Worm (Caenorhabditis elegans) whole organism, L1 larva: ENCODE results near the gene C06A1.7.
A peak's percentile ranks its signal among the peaks of the same experiment; 100 is the strongest.

Experiments used
- Y116A8C.19 ChIP-seq: sonication (generic microtip); optimal IDR thresholded peaks from 2 replicates; lab custom pipeline; 2016; ENCODE audit warnings: missing compliant biosample characterization, missing genetic modification characterization, borderline replicate concordance
- aha-1 ChIP-seq: fragments of 150-350 bp; optimal IDR thresholded peaks from 2 replicates; lab custom pipeline; 2014; ENCODE audit warnings: missing biosample characterization, missing genetic modification characterization
- aly-2 ChIP-seq: fragments of 150-350 bp; optimal IDR thresholded peaks from 2 replicates; lab custom pipeline; 2014; ENCODE audit warnings: missing biosample characterization, missing genetic modification characterization
- ama-1 ChIP-seq: fragments of 150-350 bp; optimal IDR thresholded peaks from 2 replicates; lab custom pipeline; 2014
- blmp-1 ChIP-seq: fragments of 150-350 bp; optimal IDR thresholded peaks from 2 replicates; lab custom pipeline; 2014; ENCODE audit warnings: missing biosample characterization, missing genetic modification characterization
- ceh-63 ChIP-seq: fragments of 200-800 bp; sonication (Bioruptor generic); optimal IDR thresholded peaks from 2 replicates; lab custom pipeline; 2018; ENCODE audit warnings: mild to moderate bottlenecking, missing genetic modification characterization, missing compliant biosample characterization
- ceh-8 ChIP-seq: fragments of 200-800 bp; sonication (Bioruptor generic); optimal IDR thresholded peaks from 2 replicates; lab custom pipeline; 2018; ENCODE audit warnings: mild to moderate bottlenecking, missing genetic modification characterization, moderate library complexity, missing compliant biosample characterization
- ceh-82 ChIP-seq, 3 experiments: fragments of 150-350 bp in 1 of 3; sonication (generic microtip) in 2 of 3; optimal IDR thresholded peaks; 2 replicates each; lab custom pipeline; 2014 to 2017; ENCODE audit warnings: missing biosample characterization in 3 of 3, missing genetic modification characterization in 3 of 3
- ceh-88 ChIP-seq: fragments of 200-800 bp; sonication (Bioruptor generic); IDR thresholded peaks from 2 replicates; pipeline ENCODE4 v1.3.6; 2022; ENCODE audit warnings: missing genetic modification characterization, missing compliant biosample characterization
- ceh-90 ChIP-seq: sonication (generic microtip); optimal IDR thresholded peaks from 2 replicates; lab custom pipeline; 2016; ENCODE audit warnings: missing genetic modification characterization, missing compliant biosample characterization
- efl-1 ChIP-seq, 4 experiments: fragments of 150-350 bp; optimal IDR thresholded peaks in 3 of 4; peaks in 1 of 4; 1 replicate in 1 of 4; 2 replicates in 3 of 4; lab custom pipeline; 2014; ENCODE audit warnings: missing biosample characterization in 2 of 4, missing genetic modification characterization in 2 of 4, missing genetic modification reagents in 2 of 4
- egl-13 ChIP-seq: sonication (generic microtip); optimal IDR thresholded peaks from 2 replicates; lab custom pipeline; 2016; ENCODE audit warnings: missing genotype, missing genetic modification reagents, missing genetic modification characterization, missing compliant biosample characterization
- elt-2 ChIP-seq: sonication (generic microtip); optimal IDR thresholded peaks from 2 replicates; lab custom pipeline; 2016; ENCODE audit warnings: missing genetic modification characterization, mild to moderate bottlenecking, inconsistent platforms, missing compliant biosample characterization, missing genetic modification reagents
- elt-3 ChIP-seq, 6 experiments: fragments of 150-350 bp in 1 of 6; sonication (generic microtip); optimal IDR thresholded peaks; 2 replicates each; lab custom pipeline; 2017 to 2018; ENCODE audit warnings: missing biosample characterization in 6 of 6, missing genetic modification characterization in 6 of 6, inconsistent platforms in 1 of 6
- ets-5 ChIP-seq: fragments of 200-800 bp; sonication (Bioruptor generic); IDR thresholded peaks from 2 replicates; pipeline ENCODE4 v1.3.6; 2022; ENCODE audit warnings: missing genetic modification characterization, missing compliant biosample characterization
- fkh-10 ChIP-seq: sonication (generic microtip); optimal IDR thresholded peaks from 2 replicates; lab custom pipeline; 2017; ENCODE audit warnings: missing biosample characterization, missing genetic modification reagents, missing genetic modification characterization
- hlh-17 ChIP-seq: fragments of 200-800 bp; sonication (Bioruptor generic); optimal IDR thresholded peaks from 2 replicates; lab custom pipeline; 2018; ENCODE audit warnings: missing genetic modification characterization, mild to moderate bottlenecking, missing compliant biosample characterization, moderate library complexity, borderline replicate concordance
- hpl-2 ChIP-seq: fragments of 150-350 bp; optimal IDR thresholded peaks from 2 replicates; lab custom pipeline; 2014; ENCODE audit warnings: missing biosample characterization, missing genetic modification reagents, missing genetic modification characterization
- isw-1 ChIP-seq: fragments of 200-800 bp; sonication (Bioruptor generic); IDR thresholded peaks from 2 replicates; pipeline ENCODE4 v1.3.6; 2022; ENCODE audit warnings: missing genetic modification characterization, missing compliant biosample characterization
- jun-1 ChIP-seq: fragments of 150-350 bp; optimal IDR thresholded peaks from 2 replicates; lab custom pipeline; 2014; ENCODE audit warnings: missing biosample characterization, missing genetic modification reagents, missing genetic modification characterization
- lin-13 ChIP-seq: fragments of 150-350 bp; optimal IDR thresholded peaks from 2 replicates; lab custom pipeline; 2014; ENCODE audit warnings: missing biosample characterization, missing genetic modification reagents, missing genetic modification characterization
- lin-14 ChIP-seq: fragments of 200-800 bp; sonication (Bioruptor generic); optimal IDR thresholded peaks from 2 replicates; lab custom pipeline; 2018; ENCODE audit warnings: mild to moderate bottlenecking, missing genetic modification characterization, moderate library complexity, missing compliant biosample characterization
- lin-15B ChIP-seq: fragments of 150-350 bp; sonication (generic microtip); optimal IDR thresholded peaks from 3 replicates; lab custom pipeline; 2014; ENCODE audit warnings: missing biosample characterization, missing genetic modification characterization
- lin-35 ChIP-seq, 2 experiments: fragments of 150-350 bp; optimal IDR thresholded peaks; 2 replicates each; lab custom pipeline; 2014; ENCODE audit warnings: missing biosample characterization in 2 of 2, missing genetic modification characterization in 2 of 2, missing genetic modification reagents in 2 of 2
- lin-39 ChIP-seq: fragments of 150-350 bp; optimal IDR thresholded peaks from 2 replicates; lab custom pipeline; 2014; ENCODE audit warnings: missing biosample characterization, missing genetic modification reagents, missing genetic modification characterization
- lir-3 ChIP-seq: sonication (generic microtip); optimal IDR thresholded peaks from 2 replicates; lab custom pipeline; 2016; ENCODE audit warnings: mild to moderate bottlenecking, missing genetic modification characterization, moderate library complexity, missing compliant biosample characterization; ENCODE audit not compliant: poor library complexity
- lsy-2 ChIP-seq, 2 experiments: fragments of 150-350 bp; optimal IDR thresholded peaks; 2 replicates each; lab custom pipeline; 2014; ENCODE audit warnings: missing biosample characterization in 2 of 2, missing genetic modification characterization in 2 of 2
- mab-9 ChIP-seq: fragments of 200-800 bp; sonication (Bioruptor generic); IDR thresholded peaks from 2 replicates; pipeline ENCODE4 v1.3.6; 2022; ENCODE audit warnings: missing genetic modification reagents, missing genetic modification characterization, missing compliant biosample characterization
- mef-2 ChIP-seq: fragments of 150-350 bp; optimal IDR thresholded peaks from 2 replicates; lab custom pipeline; 2014; ENCODE audit warnings: missing biosample characterization, missing genetic modification characterization
- nhr-20 ChIP-seq: sonication (generic microtip); optimal IDR thresholded peaks from 2 replicates; lab custom pipeline; 2016; ENCODE audit warnings: mild to moderate bottlenecking, missing genetic modification characterization, missing compliant biosample characterization
- nhr-237 ChIP-seq: fragments of 150-350 bp; optimal IDR thresholded peaks from 2 replicates; lab custom pipeline; 2014; ENCODE audit warnings: missing biosample characterization, missing genetic modification characterization
- nhr-28 ChIP-seq: fragments of 150-350 bp; optimal IDR thresholded peaks from 2 replicates; lab custom pipeline; 2014; ENCODE audit warnings: missing biosample characterization, missing genetic modification characterization
- nhr-47 ChIP-seq: sonication (generic microtip); optimal IDR thresholded peaks from 2 replicates; lab custom pipeline; 2016; ENCODE audit warnings: mild to moderate bottlenecking, missing genetic modification characterization, moderate library complexity, missing compliant biosample characterization
- nhr-71 ChIP-seq: sonication (generic microtip); optimal IDR thresholded peaks from 2 replicates; lab custom pipeline; 2016; ENCODE audit warnings: mild to moderate bottlenecking, missing genetic modification characterization, moderate library complexity, missing compliant biosample characterization
- nhr-76 ChIP-seq: sonication (generic microtip); optimal IDR thresholded peaks from 2 replicates; lab custom pipeline; 2017; ENCODE audit warnings: missing biosample characterization, missing genetic modification characterization
- nhr-77 ChIP-seq: fragments of 150-350 bp; optimal IDR thresholded peaks from 2 replicates; lab custom pipeline; 2014; ENCODE audit warnings: missing biosample characterization, missing genetic modification characterization
- nhr-85 ChIP-seq: sonication (generic microtip); peaks from one replicate; lab custom pipeline; 2016; ENCODE audit warnings: missing genetic modification characterization, inconsistent platforms, missing compliant biosample characterization
- nhr-90 ChIP-seq: sonication (generic microtip); optimal IDR thresholded peaks from 2 replicates; lab custom pipeline; 2016; ENCODE audit warnings: mild to moderate bottlenecking, missing genetic modification characterization, missing compliant biosample characterization; ENCODE audit not compliant: poor library complexity
- pag-3 ChIP-seq: sonication (generic microtip); optimal IDR thresholded peaks from 2 replicates; lab custom pipeline; 2017; ENCODE audit warnings: missing genetic modification characterization, mild to moderate bottlenecking, missing compliant biosample characterization, antibody characterized with exemption, borderline replicate concordance; ENCODE audit not compliant: insufficient read depth
- pax-3 ChIP-seq: fragments of 200-800 bp; sonication (Bioruptor generic); optimal IDR thresholded peaks from 2 replicates; lab custom pipeline; 2018; ENCODE audit warnings: mild to moderate bottlenecking, missing genetic modification characterization, moderate library complexity, missing compliant biosample characterization
- rnt-1 ChIP-seq: sonication (generic microtip); optimal IDR thresholded peaks from 2 replicates; lab custom pipeline; 2016; ENCODE audit warnings: mild to moderate bottlenecking, missing genetic modification characterization, moderate library complexity, missing compliant biosample characterization
- snu-23 ChIP-seq: sonication (generic microtip); optimal IDR thresholded peaks from 2 replicates; lab custom pipeline; 2016; ENCODE audit warnings: missing genetic modification characterization, missing compliant biosample characterization
- sptf-1 ChIP-seq: fragments of 150-350 bp; optimal IDR thresholded peaks from 2 replicates; lab custom pipeline; 2014; ENCODE audit warnings: missing biosample characterization, missing genetic modification characterization
- swsn-7 ChIP-seq: sonication (generic microtip); optimal IDR thresholded peaks from 2 replicates; lab custom pipeline; 2016; ENCODE audit warnings: missing genetic modification characterization, missing compliant biosample characterization
- tlp-1 ChIP-seq: fragments of 150-350 bp; optimal IDR thresholded peaks from 2 replicates; lab custom pipeline; 2014; ENCODE audit warnings: missing biosample characterization, missing genetic modification characterization
- unc-30 ChIP-seq: sonication (generic microtip); optimal IDR thresholded peaks from 2 replicates; lab custom pipeline; 2017; ENCODE audit warnings: missing biosample characterization, missing genetic modification characterization
- xbp-1 ChIP-seq: sonication (generic microtip); optimal IDR thresholded peaks from 2 replicates; lab custom pipeline; 2016; ENCODE audit warnings: missing genetic modification characterization, missing compliant biosample characterization
- ztf-4 ChIP-seq: fragments of 150-350 bp; optimal IDR thresholded peaks from 2 replicates; lab custom pipeline; 2014; ENCODE audit warnings: missing biosample characterization, missing genetic modification characterization

C06A1.7 gene

DNA sequence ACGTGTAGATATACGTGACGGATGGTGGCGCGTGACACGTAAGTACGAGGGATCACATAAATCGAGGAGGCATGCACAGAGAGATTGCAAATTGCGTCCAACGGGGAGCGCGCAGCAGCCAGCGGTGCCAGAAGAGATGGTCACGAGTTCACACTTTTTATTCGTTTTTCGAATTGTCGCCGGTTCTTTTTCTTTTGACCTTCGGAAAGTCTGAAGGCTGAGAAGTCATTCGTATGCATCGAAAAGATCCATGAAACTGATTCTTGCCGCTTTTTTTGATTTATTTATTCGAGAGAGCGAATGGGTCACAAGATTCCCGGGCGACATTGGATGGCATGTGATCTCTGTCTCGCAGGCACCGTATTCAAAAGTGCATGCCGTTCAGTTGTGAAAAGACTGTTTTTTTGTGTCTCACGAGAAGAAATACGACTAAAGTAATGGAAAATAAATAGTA lies 5.7 kb upstream of the C06A1.7 start (continued):
- TF ChIP-seq lsy-2 (tag; optimal IDR thresholded peaks at IDR 0.05; lab: Kevin White, UChicago) (peak; percentile 67 to 68), blmp-1 (tag; lab: Kevin White, UChicago) (peak; percentile 77), mab-9 (GFP tag; lab: Robert Waterston, UW) (peak; percentile 87), ceh-8 (no peak), nhr-28 (tag; lab: Kevin White, UChicago) (no peak), mef-2 (tag; lab: Kevin White, UChicago) (no peak), lin-39 (peak; percentile 64), egl-13 (peak; percentile 51), nhr-71 (tag; lab: Kevin White, UChicago) (peak; percentile 96), pag-3 (tag; lab: Kevin White, UChicago) (no peak), hlh-17 (GFP tag; lab: Kevin White, UChicago) (no peak), hpl-2 (GFP tag; lab: Kevin White, UChicago) (no peak), nhr-90 (tag; lab: Kevin White, UChicago) (peak; percentile 79), isw-1 (GFP tag; lab: Robert Waterston, UW) (peak; percentile 58), lin-35 (GFP tag; optimal IDR thresholded peaks at IDR 0.05; lab: Kevin White, UChicago) (peak; percentile 66 to 78)

DNA sequence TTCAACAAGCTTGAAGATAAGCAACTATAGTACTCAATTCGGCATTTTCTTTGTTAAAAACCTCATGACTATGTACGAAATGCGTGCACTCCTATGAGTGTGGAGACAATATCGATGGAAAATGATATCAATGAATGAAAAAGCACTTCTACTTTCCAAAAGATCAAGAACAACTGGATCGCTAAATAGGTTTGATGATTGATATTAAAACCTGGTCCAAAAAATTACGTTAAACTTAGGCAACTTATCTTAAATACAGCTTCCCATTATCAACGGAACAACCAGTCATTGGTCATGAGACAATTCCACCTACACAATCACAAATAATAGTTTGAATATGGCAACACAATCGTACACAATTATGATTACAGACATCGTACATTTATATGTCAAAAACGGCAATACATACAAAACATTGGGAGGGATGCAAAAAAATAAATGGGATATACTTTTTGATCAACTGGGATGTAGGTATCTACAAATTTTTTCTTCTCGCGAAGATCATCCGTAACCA lies 5.0 kb upstream of the C06A1.7 start:
- peak; percentile 65 for TF ChIP-seq nhr-85 (tag; lab: Kevin White, UChicago)
- peak; percentile 3 for TF ChIP-seq ama-1 (lab: Kevin White, UChicago)
- TF ChIP-seq pax-3, result peak; percentile 35
- peak; percentile 15 for TF ChIP-seq nhr-71 (tag; lab: Kevin White, UChicago)
- TF ChIP-seq lin-13 (GFP tag; lab: Kevin White, UChicago), result no peak
- TF ChIP-seq nhr-237, result no peak
- no peak for TF ChIP-seq efl-1 (optimal IDR thresholded peaks at IDR 0.05; lab: Kevin White, UChicago)
- peak in 1 of 2 experiments; percentile 83 for TF ChIP-seq efl-1 (GFP tag; optimal IDR thresholded peaks at IDR 0.05 in 1 of 2; lab: Kevin White, UChicago)
- TF ChIP-seq rnt-1 (tag; lab: Kevin White, UChicago), result no peak
- peak; percentile 63 for TF ChIP-seq aly-2 (tag; lab: Kevin White, UChicago)
- peak; percentile 3 for TF ChIP-seq nhr-47 (tag; lab: Kevin White, UChicago)
- TF ChIP-seq elt-3 (tag; optimal IDR thresholded peaks at IDR 0.05; lab: Kevin White, UChicago), result no peak
- TF ChIP-seq elt-2 (tag; lab: Kevin White, UChicago), result peak; percentile 66
- TF ChIP-seq ceh-88 (GFP tag; lab: Robert Waterston, UW), result no peak
- no peak for TF ChIP-seq Y116A8C.19
- TF ChIP-seq lir-3, result peak; percentile 27
- peak in 1 of 2 experiments; percentile 7 for TF ChIP-seq lin-35 (GFP tag; optimal IDR thresholded peaks at IDR 0.05; lab: Kevin White, UChicago)
- TF ChIP-seq ztf-4, result no peak

DNA sequence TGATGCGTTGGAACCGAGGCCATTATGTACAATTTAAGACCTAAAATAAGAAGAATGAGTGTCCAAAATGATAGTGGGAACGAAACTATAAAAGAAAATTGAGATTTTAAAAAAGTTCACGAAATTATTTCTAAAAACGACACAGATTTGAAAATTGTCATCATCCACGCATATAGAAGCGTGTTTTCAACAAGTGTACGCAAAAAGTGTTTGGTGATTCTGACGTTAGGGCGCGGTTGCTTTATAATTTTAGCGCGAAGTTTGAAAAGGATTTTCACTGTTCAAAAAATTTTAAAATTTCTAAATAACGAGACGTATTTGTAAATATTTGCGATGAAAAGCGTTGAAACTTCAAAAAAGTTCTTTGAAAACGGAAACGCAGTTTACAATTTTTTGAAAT lies 1.3 kb upstream of the C06A1.7 start, which contains the start of gene cdc-48.1:
Gene cdc-48.1, minus strand, starts transcription at position 40 of the 400 bp plus-strand sequence.
- TF ChIP-seq nhr-77 (tag; lab: Kevin White, UChicago) (peak; percentile 100), unc-30 (tag; lab: Kevin White, UChicago) (peak; percentile 99), jun-1 (tag; lab: Kevin White, UChicago) (peak; percentile 99), hlh-17 (GFP tag; lab: Kevin White, UChicago) (no peak), ceh-82 (tag; optimal IDR thresholded peaks at IDR 0.05; lab: Kevin White, UChicago) (peak; percentile 100), lin-13 (GFP tag; lab: Kevin White, UChicago) (peak; percentile 100), ceh-90 (tag; lab: Kevin White, UChicago) (peak; percentile 68), xbp-1 (tag; lab: Kevin White, UChicago) (peak; percentile 100), nhr-47 (tag; lab: Kevin White, UChicago) (peak; percentile 100), nhr-76 (tag; lab: Kevin White, UChicago) (peak; percentile 88), swsn-7 (tag; lab: Kevin White, UChicago) (peak; percentile 100), tlp-1 (no peak), ets-5 (GFP tag; lab: Robert Waterston, UW) (peak; percentile 97; the same call in 1 of the 2 replicates), nhr-20 (peak; percentile 100), sptf-1 (tag; lab: Kevin White, UChicago) (no peak), aha-1 (tag; lab: Kevin White, UChicago) (peak; percentile 97), snu-23 (peak; percentile 100), lin-14 (GFP tag; lab: Kevin White, UChicago) (peak; percentile 100), ceh-63 (GFP tag; lab: Kevin White, UChicago) (peak; percentile 91), lsy-2 (tag; optimal IDR thresholded peaks at IDR 0.05; lab: Kevin White, UChicago) (peak; percentile 98 to 99), ceh-8 (peak; percentile 99), lin-15B (peak; percentile 100), fkh-10 (GFP tag; lab: Kevin White, UChicago) (peak; percentile 100)
